Fruit fly (Drosophila melanogaster): ENCODE results near the gene kek3.
A peak's percentile ranks its signal among the peaks of the same experiment; 100 is the strongest.

DNA sequence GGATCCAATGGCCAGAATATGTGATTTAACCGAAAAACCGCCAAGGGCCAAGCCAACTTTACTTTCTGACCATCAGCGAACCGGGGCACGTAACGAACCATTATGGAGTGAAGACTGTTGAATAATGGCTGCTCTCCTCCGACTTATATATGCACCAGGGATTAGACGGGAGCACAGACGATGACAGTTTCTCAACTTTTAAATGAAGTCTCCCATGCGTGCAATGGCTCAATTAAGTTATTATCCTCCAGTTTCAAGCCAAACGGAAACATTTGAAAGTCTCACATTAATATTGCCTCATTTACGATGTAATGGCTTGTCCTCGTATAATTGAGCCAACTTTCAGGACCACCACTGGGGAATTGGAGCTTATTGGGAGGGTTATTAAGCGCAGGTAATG lies 70.9 kb downstream of the kek3 start, which contains the start of gene Or35a:
- TF ChIP-seq oc (tag; optimal IDR thresholded peaks at IDR 0.05) (no peak), CG11398 (GFP tag; optimal IDR thresholded peaks at IDR 0.05) (no peak), CG16779 (GFP tag; IDR thresholded peaks at IDR 0.05) (no peak), CG2712 (tag; optimal IDR thresholded peaks at IDR 0.05) (no peak), Ets65A (GFP tag) (peak; percentile 44), cwo (GFP tag; optimal IDR thresholded peaks at IDR 0.05) (no peak), CG17829 (tag; optimal IDR thresholded peaks at IDR 0.05) (no peak), Med (GFP tag) (no peak), vvl (GFP tag; IDR thresholded peaks at IDR 0.05) (no peak), CG10209 (GFP tag; optimal IDR thresholded peaks at IDR 0.05) (no peak)
